Fruit fly (Drosophila melanogaster) whole organism, pupa: ENCODE data around the gene step.
A peak's percentile ranks its signal among the peaks of the same experiment; 100 is the strongest.

ENCODE experiments used
- CG10348 ChIP-seq: fragments of 200-800 bp; sonication (Bioruptor generic); IDR thresholded peaks from 2 replicates; pipeline ENCODE4 v1.3.6; 2022; ENCODE audit warnings: missing biosample characterization, missing genetic modification characterization
- CG12605 ChIP-seq: fragments of 200-800 bp; sonication (Bioruptor generic); IDR thresholded peaks from 2 replicates; pipeline ENCODE4 v1.3.6; 2022; ENCODE audit warnings: missing biosample characterization, missing genetic modification characterization
- CG13204 ChIP-seq: fragments of 200-800 bp; sonication (Bioruptor generic); optimal IDR thresholded peaks from 2 replicates; lab custom pipeline; 2018; ENCODE audit warnings: missing biosample characterization, mild to moderate bottlenecking, missing genetic modification characterization, moderate library complexity
- CG14655 ChIP-seq: fragments of 200-800 bp; sonication (Bioruptor generic); optimal IDR thresholded peaks from 3 replicates; lab custom pipeline; 2017; ENCODE audit warnings: mild to moderate bottlenecking, missing biosample characterization, missing genetic modification reagents, missing genetic modification characterization
- CG15710 ChIP-seq: fragments of 200-800 bp; sonication (Bioruptor generic); optimal IDR thresholded peaks from 2 replicates; lab custom pipeline; 2018; ENCODE audit warnings: missing biosample characterization, mild to moderate bottlenecking, missing genetic modification characterization, moderate library complexity
- CG17806 ChIP-seq: fragments of 200-800 bp; sonication (Bioruptor generic); optimal IDR thresholded peaks from 2 replicates; lab custom pipeline; 2018; ENCODE audit warnings: missing biosample characterization, mild to moderate bottlenecking, missing genetic modification characterization, moderate library complexity
- CG32121 ChIP-seq: fragments of 200-800 bp; sonication (Bioruptor generic); IDR thresholded peaks from 2 replicates; pipeline ENCODE4 v1.3.6; 2022; ENCODE audit warnings: missing biosample characterization, missing genetic modification characterization
- CG34367 ChIP-seq: fragments of 200-800 bp; sonication (Bioruptor generic); optimal IDR thresholded peaks from 2 replicates; lab custom pipeline; 2018; ENCODE audit warnings: missing biosample characterization, mild to moderate bottlenecking, missing genetic modification characterization
- CG4496 ChIP-seq: fragments of 200-800 bp; sonication (Bioruptor generic); IDR thresholded peaks from 3 replicates; pipeline ENCODE4 v1.3.6; 2022; ENCODE audit warnings: missing biosample characterization, missing genetic modification characterization
- CG8159 ChIP-seq: fragments of 200-800 bp; sonication (Bioruptor generic); optimal IDR thresholded peaks from 3 replicates; lab custom pipeline; 2018; ENCODE audit warnings: missing biosample characterization, mild to moderate bottlenecking, missing genetic modification characterization, moderate library complexity
- CG8301 ChIP-seq: fragments of 200-800 bp; sonication (Bioruptor generic); optimal IDR thresholded peaks from 2 replicates; lab custom pipeline; 2018; ENCODE audit warnings: missing biosample characterization, mild to moderate bottlenecking, missing genetic modification characterization
- CG9948 ChIP-seq: fragments of 200-800 bp; sonication (Bioruptor generic); optimal IDR thresholded peaks from 2 replicates; lab custom pipeline; 2018; ENCODE audit warnings: missing biosample characterization, mild to moderate bottlenecking, missing genetic modification characterization, moderate library complexity
- D1 ChIP-seq: fragments of 200-800 bp; sonication (Bioruptor generic); optimal IDR thresholded peaks from 2 replicates; lab custom pipeline; 2018; ENCODE audit warnings: missing biosample characterization, mild to moderate bottlenecking, missing genetic modification characterization, moderate library complexity
- EcR ChIP-seq: fragments of 200-800 bp; sonication (Bioruptor generic); optimal IDR thresholded peaks from 3 replicates; lab custom pipeline; 2019; ENCODE audit warnings: missing biosample characterization, missing genetic modification characterization, mild to moderate bottlenecking, moderate library complexity, missing genetic modification reagents
- Ets98B ChIP-seq: fragments of 200-800 bp; sonication (Bioruptor generic); IDR thresholded peaks from 2 replicates; pipeline ENCODE4 v1.3.6; 2022; ENCODE audit warnings: missing biosample characterization, missing genetic modification characterization
- Pif1A ChIP-seq: fragments of 200-800 bp; sonication (Bioruptor generic); optimal IDR thresholded peaks from 3 replicates; lab custom pipeline; 2016; ENCODE audit warnings: missing biosample characterization, missing genetic modification characterization
- Pif1B ChIP-seq: fragments of 200-800 bp; sonication (Bioruptor generic); optimal IDR thresholded peaks from 3 replicates; lab custom pipeline; 2016; ENCODE audit warnings: missing biosample characterization, missing genetic modification characterization
- Snoo ChIP-seq: fragments of 200-800 bp; sonication (Bioruptor generic); optimal IDR thresholded peaks from 3 replicates; lab custom pipeline; 2017; ENCODE audit warnings: missing biosample characterization, mild to moderate bottlenecking, missing genetic modification characterization, inconsistent platforms
- fd96Ca ChIP-seq: fragments of 200-800 bp; sonication (Bioruptor generic); IDR thresholded peaks from 3 replicates; pipeline ENCODE4 v1.3.6; 2022; ENCODE audit warnings: missing biosample characterization, missing genetic modification characterization
- gl ChIP-seq: fragments of 200-800 bp; sonication (Bioruptor generic); optimal IDR thresholded peaks from 2 replicates; lab custom pipeline; 2018; ENCODE audit warnings: missing biosample characterization, mild to moderate bottlenecking, missing genetic modification characterization
- rn ChIP-seq: fragments of 200-800 bp; sonication (Bioruptor generic); IDR thresholded peaks from 2 replicates; pipeline ENCODE4 v1.3.6; 2022; ENCODE audit warnings: missing biosample characterization, missing genetic modification characterization

Gene step

DNA sequence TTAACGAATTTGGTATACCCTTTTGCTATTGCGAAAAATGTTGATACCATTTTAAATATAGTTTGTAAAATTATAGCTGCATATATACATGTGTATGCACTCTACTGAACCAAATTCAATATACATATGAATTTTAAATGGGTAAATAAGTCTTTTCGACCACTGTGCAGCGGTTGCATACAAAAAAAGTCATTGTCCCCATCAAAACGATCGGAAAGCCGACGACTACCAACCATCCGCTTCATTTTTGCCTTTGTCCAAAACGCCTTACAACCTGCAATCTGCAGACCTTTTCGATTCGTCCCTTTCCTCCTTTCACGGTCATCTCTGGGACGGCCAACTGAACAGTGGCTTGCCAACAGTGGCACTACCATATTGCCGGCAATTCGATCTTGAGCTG is 7.7 kb upstream of the step start:
- no peak for TF ChIP-seq Ets98B
- peak; percentile 57 for TF ChIP-seq EcR (GFP tag; lab: Kevin White, UChicago)

DNA sequence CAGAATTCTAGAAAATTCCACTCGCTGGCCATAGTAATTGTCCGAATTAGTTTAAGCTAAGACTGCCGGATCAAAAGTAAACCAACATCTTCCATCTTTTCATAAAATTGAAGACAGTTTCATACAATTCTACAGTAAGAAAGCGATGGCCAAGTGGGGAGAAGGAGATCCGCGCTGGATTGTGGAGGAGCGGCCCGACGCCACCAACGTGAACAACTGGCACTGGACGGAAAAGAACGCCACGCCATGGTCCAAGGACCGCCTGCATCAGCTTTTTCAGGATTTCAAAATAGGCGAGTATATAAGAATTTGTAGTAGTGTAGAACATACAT is 767 bp upstream of the step start:
- no peak for TF ChIP-seq rn (GFP tag; lab: Robert Waterston, UW)
- no peak for TF ChIP-seq CG10348
- no peak for TF ChIP-seq CG32121 (GFP tag; lab: Robert Waterston, UW)
- TF ChIP-seq Pif1A, result no peak
- TF ChIP-seq EcR (GFP tag; lab: Kevin White, UChicago), result no peak
- no peak for TF ChIP-seq CG14655
- TF ChIP-seq CG9948 (tag; lab: Kevin White, UChicago), result no peak
- no peak for TF ChIP-seq D1 (tag; lab: Kevin White, UChicago)

DNA sequence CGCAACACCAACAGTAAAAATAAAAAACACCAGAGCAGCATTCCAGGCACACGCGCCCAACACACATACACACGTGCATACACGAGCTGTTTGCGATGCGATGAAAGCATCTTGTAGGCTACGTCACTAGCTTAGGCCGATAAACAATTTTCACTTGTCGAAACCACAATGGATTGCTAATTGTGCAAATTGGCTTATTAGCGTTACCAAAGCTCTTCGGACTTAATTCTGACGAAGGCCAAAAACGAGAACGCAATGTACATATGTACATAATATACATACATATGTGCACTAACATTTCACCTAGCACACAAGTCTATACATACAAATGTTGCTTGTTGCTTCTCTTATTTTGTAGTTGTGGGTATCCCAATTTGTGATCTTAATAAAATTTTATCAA is 570 bp downstream of the step start:
- TF ChIP-seq CG32121 (GFP tag; lab: Robert Waterston, UW) (no peak), CG4496 (GFP tag; lab: Robert Waterston, UW) (no peak), EcR (GFP tag; lab: Kevin White, UChicago) (no peak), gl (no peak), rn (GFP tag; lab: Robert Waterston, UW) (no peak), Ets98B (no peak), CG8159 (tag; lab: Kevin White, UChicago) (no peak), CG14655 (no peak), Snoo (tag; lab: Kevin White, UChicago) (no peak), CG10348 (no peak), fd96Ca (GFP tag; lab: Robert Waterston, UW) (no peak), Pif1B (GFP tag; lab: Kevin White, UChicago) (no peak), CG17806 (tag; lab: Kevin White, UChicago) (no peak)
- TF ChIP-seq, all 21 proteins: peak for 0

DNA sequence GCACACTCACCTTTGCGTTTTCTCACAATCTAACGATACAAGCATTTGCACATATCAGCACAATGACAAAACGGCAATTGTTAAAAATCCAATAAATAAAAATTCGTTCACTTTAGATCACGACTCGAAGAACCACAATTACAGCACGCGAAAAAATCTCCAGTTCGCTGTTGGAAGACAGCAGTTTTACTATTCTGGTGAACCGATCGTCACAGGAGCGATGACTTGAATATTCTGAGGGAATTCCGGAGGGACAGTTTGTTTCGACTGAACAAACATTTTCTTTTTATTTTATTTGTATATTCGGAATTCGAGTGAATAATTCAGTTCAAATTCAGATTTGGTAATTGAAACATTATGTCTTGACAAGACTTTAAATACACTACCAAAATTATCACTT is 2.0 kb downstream of the step start:
- TF ChIP-seq CG15710 (tag; lab: Kevin White, UChicago) (no peak), Snoo (tag; lab: Kevin White, UChicago) (no peak), EcR (GFP tag; lab: Kevin White, UChicago) (no peak), CG12605 (no peak), Pif1A (no peak), CG8301 (no peak), D1 (tag; lab: Kevin White, UChicago) (no peak), CG10348 (no peak), gl (no peak), CG32121 (GFP tag; lab: Robert Waterston, UW) (no peak), CG13204 (GFP tag; lab: Kevin White, UChicago) (no peak), CG9948 (tag; lab: Kevin White, UChicago) (no peak), CG4496 (GFP tag; lab: Robert Waterston, UW) (no peak), rn (GFP tag; lab: Robert Waterston, UW) (no peak), CG8159 (tag; lab: Kevin White, UChicago) (no peak), Ets98B (no peak), Pif1B (GFP tag; lab: Kevin White, UChicago) (no peak)
- TF ChIP-seq, all 21 proteins: peak for 0

DNA sequence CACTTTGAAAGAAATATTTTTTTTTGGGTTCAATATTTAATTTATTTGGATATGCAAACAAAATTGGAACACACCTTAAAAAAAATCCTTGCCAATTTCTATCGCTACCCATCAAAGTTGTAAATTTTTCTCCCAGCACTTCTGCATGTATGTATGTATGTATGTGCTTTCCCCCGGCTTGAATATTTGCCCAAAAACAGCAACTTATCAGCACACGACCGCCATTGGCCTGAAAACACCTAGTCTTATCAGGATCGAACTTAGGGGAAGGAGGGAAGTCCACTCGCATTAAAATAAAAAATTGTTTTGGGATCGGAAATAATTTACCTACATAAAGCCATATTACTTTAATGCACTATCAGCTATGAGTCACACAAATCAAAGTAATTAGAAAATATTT is 3.3 kb downstream of the step start:
- TF ChIP-seq Ets98B (no peak), Pif1B (GFP tag; lab: Kevin White, UChicago) (no peak), CG4496 (GFP tag; lab: Robert Waterston, UW) (0 out of 3 replicates have a peak, but pooled peaks have one; percentile 30), fd96Ca (GFP tag; lab: Robert Waterston, UW) (no peak), CG34367 (no peak), CG17806 (tag; lab: Kevin White, UChicago) (peak; percentile 17), CG32121 (GFP tag; lab: Robert Waterston, UW) (peak; percentile 27; the same call in 1 of the 2 replicates), CG8301 (peak; percentile 30), CG12605 (no peak; the same call in 1 of the 2 replicates), CG13204 (GFP tag; lab: Kevin White, UChicago) (no peak), CG14655 (peak; percentile 31), gl (no peak), D1 (tag; lab: Kevin White, UChicago) (peak; percentile 68), CG8159 (tag; lab: Kevin White, UChicago) (peak; percentile 3), CG10348 (no peak), Snoo (tag; lab: Kevin White, UChicago) (no peak), rn (GFP tag; lab: Robert Waterston, UW) (no peak), CG9948 (tag; lab: Kevin White, UChicago) (peak; percentile 25)

DNA sequence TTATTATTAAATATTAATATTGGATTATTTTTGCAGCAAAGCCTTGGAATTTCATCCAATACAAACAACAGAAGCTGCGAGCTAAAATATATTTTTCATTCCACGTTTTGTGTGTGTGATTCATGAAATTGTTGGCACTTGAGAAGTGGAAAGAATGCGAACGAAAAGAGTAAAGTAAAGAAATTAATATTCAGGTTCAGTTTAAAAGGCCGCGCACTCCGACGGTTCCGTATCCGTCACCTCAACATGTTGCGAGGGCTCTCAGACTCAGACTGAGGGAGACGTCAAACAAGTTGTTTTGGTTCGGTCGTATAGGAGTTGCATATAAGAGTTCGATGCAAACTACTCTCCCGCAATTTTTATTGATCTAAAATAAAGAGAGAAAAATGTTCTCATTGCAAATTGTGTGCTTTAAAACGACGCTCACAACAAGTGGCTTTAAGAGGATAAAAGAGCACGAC is 3.8 kb downstream of the step start:
- TF ChIP-seq Pif1B (GFP tag; lab: Kevin White, UChicago), result no peak
- TF ChIP-seq Ets98B, result no peak
- TF ChIP-seq CG8159 (tag; lab: Kevin White, UChicago), result no peak
- peak; percentile 44 for TF ChIP-seq CG12605
- TF ChIP-seq EcR (GFP tag; lab: Kevin White, UChicago), result peak; percentile 44
- TF ChIP-seq, all 21 proteins: peak for 2

DNA sequence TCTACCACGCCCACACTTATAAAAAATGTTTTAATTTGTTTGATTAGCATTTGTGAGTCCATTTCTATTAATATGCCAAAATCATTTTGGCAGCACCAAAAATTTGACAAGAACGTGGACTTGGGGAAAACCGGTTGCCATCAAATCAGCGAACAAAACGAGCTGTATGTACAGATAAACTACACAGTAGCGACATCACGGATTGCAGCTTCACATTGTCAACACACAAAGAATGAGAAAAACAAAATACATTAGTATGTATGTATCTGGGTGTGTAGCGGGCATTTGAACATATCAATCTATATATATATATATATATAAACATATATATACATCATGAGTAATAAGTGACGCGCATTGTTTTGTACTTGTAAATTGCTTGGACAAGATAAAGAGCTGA is 4.5 kb downstream of the step start:
- TF ChIP-seq D1 (tag; lab: Kevin White, UChicago) (no peak), Pif1A (no peak), Ets98B (no peak), CG10348 (no peak), rn (GFP tag; lab: Robert Waterston, UW) (no peak), CG12605 (no peak), CG9948 (tag; lab: Kevin White, UChicago) (no peak), CG17806 (tag; lab: Kevin White, UChicago) (no peak), CG13204 (GFP tag; lab: Kevin White, UChicago) (no peak), EcR (GFP tag; lab: Kevin White, UChicago) (no peak), fd96Ca (GFP tag; lab: Robert Waterston, UW) (no peak), CG34367 (no peak), CG15710 (tag; lab: Kevin White, UChicago) (no peak), Snoo (tag; lab: Kevin White, UChicago) (no peak), CG8159 (tag; lab: Kevin White, UChicago) (no peak), Pif1B (GFP tag; lab: Kevin White, UChicago) (no peak), CG14655 (no peak), CG8301 (no peak), CG4496 (GFP tag; lab: Robert Waterston, UW) (no peak)
